Fruit fly (Drosophila melanogaster) Kc167 (cell line): Measurements from ENCODE around the gene Noa36.

Experiments
- Myc ChIP-seq: fragments of >200 bp; optimal IDR thresholded peaks from 2 replicates; lab custom pipeline; 2017; ENCODE audit warnings: missing external identifiers
- Sin3A ChIP-seq: fragments of >200 bp; optimal IDR thresholded peaks from 2 replicates; lab custom pipeline; 2018; ENCODE audit warnings: missing external identifiers
- h ChIP-seq: fragments of >200 bp; optimal IDR thresholded peaks from 3 replicates; lab custom pipeline; 2018; ENCODE audit warnings: missing external identifiers
- insv ChIP-seq: fragments of >200 bp; optimal IDR thresholded peaks from 3 replicates; lab custom pipeline; 2018; ENCODE audit warnings: missing external identifiers

DNA sequence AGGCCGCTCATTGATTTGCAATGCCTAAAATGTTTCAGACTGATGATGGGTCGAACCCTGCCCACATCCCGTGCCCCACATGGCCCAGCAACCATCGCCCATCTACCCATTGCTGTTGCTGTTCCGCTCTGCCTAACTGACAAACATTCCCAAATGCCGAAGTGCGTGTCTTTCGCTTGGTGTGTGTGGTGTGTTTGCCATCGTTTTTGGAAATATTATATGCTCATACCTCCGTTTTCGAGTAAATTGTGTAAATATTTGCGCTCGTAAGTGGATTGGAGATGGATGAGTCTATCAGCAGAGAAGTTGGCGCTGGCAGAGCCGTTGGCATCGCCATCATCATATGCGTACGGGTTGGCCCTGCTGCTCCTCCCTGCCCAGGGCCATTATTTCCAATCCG lies 1.6 kb downstream of the Noa36 start:
- TF ChIP-seq h (lab: Kevin White, UChicago): no peak
- no peak for TF ChIP-seq Sin3A (lab: Kevin White, UChicago)
- no peak for TF ChIP-seq insv (lab: Kevin White, UChicago)
- TF ChIP-seq Myc (lab: Kevin White, UChicago): no peak
